Worm (Caenorhabditis elegans): Measurements from ENCODE around the gene K07H8.5.

The K07H8.5 gene

ce11 chrIV:8318799-8319198 lies 50.7 kb downstream of the K07H8.5 start:
- TF ChIP-seq pes-1 (GFP tag; IDR thresholded peaks at IDR 0.05) (no peak), aly-1 (tag; optimal IDR thresholded peaks at IDR 0.05) (no peak), B0310.2 (tag; optimal IDR thresholded peaks at IDR 0.05) (no peak), F13C5.2 (tag; optimal IDR thresholded peaks at IDR 0.05) (no peak), ceh-13 (GFP tag; optimal IDR thresholded peaks at IDR 0.05) (no peak), hnd-1 (tag; optimal IDR thresholded peaks at IDR 0.05) (no peak), hmg-4 (GFP tag; optimal IDR thresholded peaks at IDR 0.05) (no peak), ets-7 (tag; optimal IDR thresholded peaks at IDR 0.05) (no peak), tbx-11 (GFP tag; IDR thresholded peaks at IDR 0.05) (no peak)

Data from whole organism, early embryonic.